Worm (Caenorhabditis elegans) whole organism, L4 larva: ENCODE results near the gene rbd-1.

ENCODE experiments used
- F26F4.8 ChIP-seq: fragments of 200-800 bp; sonication (Bioruptor generic); conservative IDR thresholded peaks from 2 replicates; pipeline ENCODE4 v1.3.6; 2022; ENCODE audit warnings: missing genetic modification characterization, missing compliant biosample characterization
- F44E2.7 ChIP-seq: fragments of 200-800 bp; sonication (Bioruptor generic); IDR thresholded peaks from 2 replicates; pipeline ENCODE4 v2.1.2; 2022; ENCODE audit warnings: missing genetic modification characterization, missing compliant biosample characterization
- Y105C5A.15 ChIP-seq: fragments of 200-800 bp; sonication (Bioruptor generic); IDR thresholded peaks from 2 replicates; pipeline ENCODE4 v1.3.6; 2022; ENCODE audit warnings: missing genetic modification characterization, missing compliant biosample characterization
- aha-1 ChIP-seq: fragments of 150-350 bp; peaks from one replicate; lab custom pipeline; 2014; ENCODE audit warnings: missing biosample characterization, missing genetic modification characterization
- aly-2 ChIP-seq: sonication (generic microtip); optimal IDR thresholded peaks from 2 replicates; lab custom pipeline; 2018; ENCODE audit warnings: missing biosample characterization, missing genetic modification characterization
- attf-4 ChIP-seq: sonication (generic microtip); optimal IDR thresholded peaks from 3 replicates; lab custom pipeline; 2017; ENCODE audit warnings: missing biosample characterization, missing genetic modification characterization
- ceh-32 ChIP-seq: sonication (generic microtip); optimal IDR thresholded peaks from 2 replicates; lab custom pipeline; 2016; ENCODE audit warnings: mild to moderate bottlenecking, missing genetic modification characterization, missing compliant biosample characterization; ENCODE audit not compliant: poor library complexity
- daf-12 ChIP-seq: fragments of 150-350 bp; optimal IDR thresholded peaks from 2 replicates; lab custom pipeline; 2014; ENCODE audit warnings: missing biosample characterization, missing genetic modification reagents, missing genetic modification characterization
- dmd-8 ChIP-seq: fragments of 200-800 bp; sonication (Bioruptor generic); IDR thresholded peaks from 2 replicates; pipeline ENCODE4 v1.3.6; 2022; ENCODE audit warnings: missing genetic modification characterization, missing compliant biosample characterization
- dve-1 ChIP-seq: sonication (generic microtip); optimal IDR thresholded peaks from 2 replicates; lab custom pipeline; 2017; ENCODE audit warnings: antibody characterized with exemption, mild to moderate bottlenecking, missing genetic modification characterization, missing compliant biosample characterization; ENCODE audit not compliant: insufficient read depth
- egl-43 ChIP-seq: fragments of 200-800 bp; sonication (Bioruptor generic); IDR thresholded peaks from 2 replicates; pipeline ENCODE4 v1.3.6; 2022; ENCODE audit warnings: missing genetic modification reagents, missing genetic modification characterization, missing compliant biosample characterization
- lir-3 ChIP-seq: sonication (generic microtip); optimal IDR thresholded peaks from 2 replicates; lab custom pipeline; 2016; ENCODE audit warnings: mild to moderate bottlenecking, missing genetic modification characterization, missing compliant biosample characterization
- lsy-2 ChIP-seq, 2 experiments: fragments of 150-350 bp in 1 of 2; sonication (generic microtip) in 1 of 2; optimal IDR thresholded peaks; 2 replicates each; lab custom pipeline; 2014 to 2017; ENCODE audit warnings: missing biosample characterization in 2 of 2, missing genetic modification characterization in 2 of 2
- madf-5 ChIP-seq, 2 experiments: fragments of 200-800 bp; sonication (Bioruptor generic); IDR thresholded peaks; 2 replicates each; pipeline ENCODE4 v1.3.6; 2022; ENCODE audit warnings: missing compliant biosample characterization in 2 of 2, missing genetic modification characterization in 2 of 2
- madf-9 ChIP-seq: fragments of 200-800 bp; sonication (Bioruptor generic); conservative IDR thresholded peaks from 2 replicates; pipeline ENCODE4 v1.3.6; 2022; ENCODE audit warnings: missing genetic modification reagents, missing genetic modification characterization, missing compliant biosample characterization
- nhr-111 ChIP-seq: fragments of 200-800 bp; sonication (Bioruptor generic); optimal IDR thresholded peaks from 2 replicates; lab custom pipeline; 2018; ENCODE audit warnings: mild to moderate bottlenecking, missing genetic modification characterization, missing compliant biosample characterization
- nhr-42 ChIP-seq: fragments of 200-800 bp; sonication (Bioruptor generic); IDR thresholded peaks from 2 replicates; pipeline ENCODE4 v1.3.6; 2022; ENCODE audit warnings: missing genetic modification characterization, missing compliant biosample characterization
- rbr-2 ChIP-seq: sonication (generic microtip); optimal IDR thresholded peaks from 2 replicates; lab custom pipeline; 2016; ENCODE audit warnings: missing genotype, missing genetic modification characterization, missing compliant biosample characterization
- set-16 ChIP-seq: fragments of 200-800 bp; sonication (Bioruptor generic); IDR thresholded peaks from 2 replicates; pipeline ENCODE4 v1.3.6; 2022; ENCODE audit warnings: missing genetic modification reagents, missing genetic modification characterization, missing compliant biosample characterization
- snpc-1.2 ChIP-seq: fragments of 200-800 bp; sonication (Bioruptor generic); IDR thresholded peaks from 2 replicates; pipeline ENCODE4 v1.3.6; 2022; ENCODE audit warnings: missing genetic modification reagents, missing genetic modification characterization, missing compliant biosample characterization
- snpc-4 ChIP-seq: fragments of 150-350 bp; optimal IDR thresholded peaks from 2 replicates; lab custom pipeline; 2014; ENCODE audit warnings: missing biosample characterization, missing genetic modification characterization
- spr-3 ChIP-seq: fragments of 200-800 bp; sonication (Bioruptor generic); optimal IDR thresholded peaks from 2 replicates; lab custom pipeline; 2018; ENCODE audit warnings: mild to moderate bottlenecking, missing genetic modification characterization, missing compliant biosample characterization
- tag-97 ChIP-seq: fragments of 200-800 bp; sonication (Bioruptor generic); IDR thresholded peaks from 2 replicates; pipeline ENCODE4 v1.3.6; 2022; ENCODE audit warnings: missing genetic modification characterization, missing compliant biosample characterization
- tra-1 ChIP-seq: fragments of 200-800 bp; sonication (Bioruptor generic); IDR thresholded peaks from 2 replicates; pipeline ENCODE4 v1.3.6; 2022; ENCODE audit warnings: missing genetic modification reagents, missing genetic modification characterization, missing compliant biosample characterization
- unc-39 ChIP-seq: sonication (generic microtip); optimal IDR thresholded peaks from 2 replicates; lab custom pipeline; 2017; ENCODE audit warnings: missing biosample characterization, missing genetic modification characterization
- unc-62 ChIP-seq, 3 experiments: fragments of 150-350 bp in 1 of 3; sonication (generic microtip); optimal IDR thresholded peaks in 2 of 3; peaks in 1 of 3; 1 replicate in 1 of 3; 2 replicates in 2 of 3; lab custom pipeline; 2014 to 2017; ENCODE audit warnings: missing biosample characterization in 3 of 3, missing genetic modification characterization in 3 of 3, missing genetic modification reagents in 3 of 3, missing genotype in 1 of 3
- vab-7 ChIP-seq: fragments of 200-800 bp; sonication (Bioruptor generic); IDR thresholded peaks from 2 replicates; pipeline ENCODE4 v1.3.6; 2022; ENCODE audit warnings: missing genetic modification reagents, missing genetic modification characterization, missing compliant biosample characterization
- zfp-3 ChIP-seq: fragments of 200-800 bp; sonication (Bioruptor generic); conservative IDR thresholded peaks from 2 replicates; pipeline ENCODE4 v1.3.6; 2022; ENCODE audit warnings: missing genetic modification reagents, missing genetic modification characterization, missing compliant biosample characterization
- zip-11 ChIP-seq: fragments of 200-800 bp; sonication (Bioruptor generic); IDR thresholded peaks from 2 replicates; pipeline ENCODE4 v1.3.6; 2022; ENCODE audit warnings: missing genetic modification characterization, missing compliant biosample characterization
- zip-2 ChIP-seq: fragments of 150-350 bp; optimal IDR thresholded peaks from 2 replicates; lab custom pipeline; 2014; ENCODE audit warnings: missing biosample characterization, missing genetic modification characterization

The rbd-1 gene

ce11 chrIV:12731503-12731902 lies 6.7 kb downstream of the rbd-1 start:
- 0 out of 2 replicates have a peak, but pooled peaks have one; percentile 57 for TF ChIP-seq dmd-8
- peak in 1 of 2 experiments; percentile 55; a peak in 1 of 4 replicates for TF ChIP-seq madf-5 (GFP tag; IDR thresholded peaks at IDR 0.05; lab: Robert Waterston, UW)
- peak; percentile 13; the same call in 1 of the 2 replicates for TF ChIP-seq F44E2.7
- peak; percentile 21; the same call in 1 of the 2 replicates for TF ChIP-seq tra-1 (GFP tag; lab: Robert Waterston, UW)

ce11 chrIV:12741438-12741837 lies 16.7 kb downstream of the rbd-1 start, which contains the start of gene T23F6.5:
Gene T23F6.5, minus strand, starts transcription at chrIV:12741538.
- TF ChIP-seq unc-39 (tag; lab: Kevin White, UChicago) (no peak), lsy-2 (tag; optimal IDR thresholded peaks at IDR 0.05; lab: Kevin White, UChicago) (no peak), unc-62 (GFP tag; optimal IDR thresholded peaks at IDR 0.05 in 1 of 2; lab: Kevin White, UChicago) (peak in 1 of 2 experiments; percentile 24), unc-62 (tag; optimal IDR thresholded peaks at IDR 0.05; lab: Kevin White, UChicago) (no peak), snpc-4 (tag; lab: Kevin White, UChicago) (no peak)
- TF ChIP-seq, all 104 proteins: peak for 1

ce11 chrIV:12743680-12744079 lies 18.9 kb downstream of the rbd-1 start:
- TF ChIP-seq nhr-42 (GFP tag; lab: Robert Waterston, UW) (0 out of 2 replicates have a peak, but pooled peaks have one; percentile 33), egl-43 (GFP tag; lab: Robert Waterston, UW) (0 out of 2 replicates have a peak, but pooled peaks have one; percentile 38), F26F4.8 (GFP tag; lab: Robert Waterston, UW) (no peak), madf-9 (GFP tag; lab: Robert Waterston, UW) (0 out of 2 replicates have a peak, but pooled peaks have one; percentile 11), set-16 (GFP tag; lab: Robert Waterston, UW) (peak; percentile 90), unc-39 (tag; lab: Kevin White, UChicago) (no peak)
- TF ChIP-seq, all 104 proteins: peak for 4

ce11 chrIV:12744713-12745112 lies 19.9 kb downstream of the rbd-1 start, which contains the start of gene C36H8.1:
Gene C36H8.1, minus strand, starts transcription at chrIV:12744813.
- TF ChIP-seq F26F4.8 (GFP tag; lab: Robert Waterston, UW), result no peak
- TF ChIP-seq snpc-1.2 (GFP tag; lab: Robert Waterston, UW), result no peak
- no peak for TF ChIP-seq tag-97 (GFP tag; lab: Robert Waterston, UW)
- no peak for TF ChIP-seq daf-12
- no peak for TF ChIP-seq zfp-3 (GFP tag; lab: Robert Waterston, UW)

- TF ChIP-seq attf-4 (tag; lab: Kevin White, UChicago), result no peak
- TF ChIP-seq nhr-111 (GFP tag; lab: Kevin White, UChicago), result no peak
- no peak for TF ChIP-seq lir-3 (tag; lab: Kevin White, UChicago)
- TF ChIP-seq rbr-2 (tag; lab: Kevin White, UChicago), result no peak
- TF ChIP-seq zip-2, result no peak
- TF ChIP-seq dve-1 (tag; lab: Kevin White, UChicago), result no peak
- no peak for TF ChIP-seq madf-9 (GFP tag; lab: Robert Waterston, UW)
- TF ChIP-seq zip-11, result no peak
- TF ChIP-seq aly-2 (tag; lab: Kevin White, UChicago), result no peak
- no peak for TF ChIP-seq vab-7 (GFP tag; lab: Robert Waterston, UW)
- no peak for TF ChIP-seq ceh-32
- TF ChIP-seq snpc-1.2 (GFP tag; lab: Robert Waterston, UW), result no peak
- no peak for TF ChIP-seq spr-3
Measured at ce11 chrIV:12746284-12746683, 21.5 kb downstream of the rbd-1 start, which contains the start of gene inx-6. Gene inx-6, plus strand, starts transcription at chrIV:12746584.

- TF ChIP-seq Y105C5A.15 (GFP tag; lab: Robert Waterston, UW), result no peak
- peak; percentile 90 for TF ChIP-seq aha-1 (tag; lab: Kevin White, UChicago)
Measured at ce11 chrIV:12748760-12749159, 24.0 kb downstream of the rbd-1 start.
